Fruit fly (Drosophila melanogaster) S2 (cell line): ENCODE results near the gene Taf7.

Source experiments
- CG8478 ChIP-seq: fragments of >200 bp; optimal IDR thresholded peaks from 2 replicates; lab custom pipeline; 2018
- CTCF ChIP-seq, 2 experiments: fragments of >200 bp; optimal IDR thresholded peaks; 2 replicates each; lab custom pipeline; 2018

dm6 chr3R:7886859-7887190 is 20.3 kb upstream of the Taf7 start, which contains the start of gene ArgRS-m:
- TF ChIP-seq CG8478, result no peak
- peak in 1 of 2 experiments; percentile 8 for TF ChIP-seq CTCF (optimal IDR thresholded peaks at IDR 0.05; lab: Kevin White, UChicago)
